Fruit fly (Drosophila melanogaster) ovary, adult (tissue): ENCODE data around the gene CG2129.

Source experiments
- CG17801 ChIP-seq: fragments of 200-800 bp; optimal IDR thresholded peaks from 2 replicates; lab custom pipeline; 2019; ENCODE audit warnings: missing biosample characterization, mild to moderate bottlenecking, missing genetic modification characterization, moderate library complexity; ENCODE audit not compliant: partially characterized antibody

Gene CG2129

DNA sequence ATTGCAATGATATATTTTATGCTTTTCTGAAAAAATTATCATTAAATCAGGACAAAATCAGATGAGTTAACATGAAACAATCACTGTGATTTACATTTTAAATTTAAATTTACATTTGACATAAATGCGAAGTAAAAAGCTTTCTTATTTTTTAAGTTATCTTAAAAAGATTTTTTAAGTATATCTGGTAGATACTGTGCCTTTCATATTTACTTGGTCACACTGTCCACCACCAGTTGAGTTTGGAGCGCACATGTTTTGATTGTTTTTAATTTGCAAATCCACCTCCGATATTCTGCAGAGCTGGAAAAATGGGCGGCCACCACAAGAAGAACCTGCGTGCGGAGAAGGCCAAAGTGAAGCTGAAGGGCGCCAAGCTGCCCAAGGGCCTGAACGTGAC, 28.8 kb upstream of the CG2129 start, which contains the start of gene CG1575:
Gene CG1575 (plus strand): TSS at position 200 of the 400 bp plus-strand sequence.
- TF ChIP-seq CG17801: no peak

DNA sequence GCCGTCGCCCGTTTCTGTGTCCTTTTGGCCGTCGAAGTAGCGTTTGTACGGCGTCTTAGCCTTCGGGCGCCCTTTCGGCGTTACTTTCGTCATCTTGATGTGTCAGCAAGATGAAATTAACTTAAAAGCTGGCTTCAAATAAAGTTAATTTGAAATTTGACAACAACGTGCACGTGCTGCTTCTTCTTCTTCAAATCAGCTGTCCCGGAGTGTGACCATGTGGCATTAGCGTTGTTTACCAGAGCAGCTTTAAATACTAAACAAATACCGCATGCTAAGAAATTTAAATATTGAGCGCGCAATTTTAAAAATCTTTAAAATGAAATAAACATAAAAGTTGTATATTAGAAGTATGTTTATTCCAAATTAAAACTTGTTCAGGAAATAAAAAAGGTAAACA, 24.7 kb upstream of the CG2129 start, which contains the start of gene CG2260:
Gene CG2260 (minus strand): TSS at position 209 of the 400 bp plus-strand sequence.
- peak; percentile 19 for TF ChIP-seq CG17801

DNA sequence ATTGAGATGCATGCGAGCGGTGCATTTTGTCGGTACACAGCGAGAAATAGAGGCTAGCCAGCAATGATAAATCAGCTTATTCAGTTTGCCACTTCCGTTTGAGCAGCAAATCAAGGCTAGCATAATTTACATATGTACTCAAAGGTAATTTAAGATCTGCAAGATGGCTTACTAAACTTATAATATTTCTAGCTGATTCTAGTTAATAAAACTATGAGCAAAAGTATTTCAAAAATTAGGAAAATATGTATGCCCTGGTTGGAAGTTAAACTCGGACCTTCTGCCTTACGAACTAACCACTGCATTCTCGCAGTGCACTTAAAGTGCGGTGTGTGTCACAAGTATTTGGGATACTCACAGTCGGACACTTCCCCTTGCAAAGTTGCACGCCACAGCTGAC, 22.8 kb upstream of the CG2129 start:
- TF ChIP-seq CG17801: no peak

DNA sequence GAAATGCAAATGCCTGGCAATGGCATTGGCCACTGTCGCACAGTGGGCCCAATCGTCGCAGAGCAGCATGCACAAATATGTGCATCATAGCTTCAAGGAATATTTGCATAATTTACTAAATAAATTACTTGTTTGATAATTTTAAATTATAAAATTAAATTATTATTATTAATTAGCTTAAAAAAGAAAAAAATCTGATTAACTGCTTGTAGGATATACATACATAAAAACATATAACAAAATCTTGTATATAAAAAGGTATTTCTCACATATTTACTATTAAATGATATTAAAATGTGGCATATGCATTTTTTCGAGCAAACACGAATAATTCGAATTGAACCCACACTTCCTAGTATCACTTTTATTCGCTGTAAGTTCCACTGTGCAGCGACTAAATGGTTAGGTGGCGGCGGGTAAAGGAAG, 20.4 kb upstream of the CG2129 start:
- no peak for TF ChIP-seq CG17801

DNA sequence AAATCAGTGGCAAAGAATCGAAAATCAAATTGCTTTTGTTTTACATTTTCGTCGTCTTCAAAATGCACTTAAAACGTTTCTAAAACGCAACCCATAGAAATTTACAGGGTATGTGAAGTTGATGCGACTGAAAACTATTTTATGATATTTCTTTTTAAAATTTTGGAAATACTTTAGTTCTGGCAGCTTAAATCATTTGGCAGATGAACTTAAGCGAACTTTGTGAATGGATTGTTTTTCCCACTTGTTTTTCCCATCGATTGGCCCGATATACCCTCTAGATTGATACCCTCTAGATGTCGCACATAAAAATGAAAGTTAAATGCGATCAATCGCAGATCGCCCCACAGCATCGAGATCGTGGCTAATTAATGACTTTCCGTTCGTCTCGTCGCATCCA, 19.5 kb upstream of the CG2129 start:
- TF ChIP-seq CG17801: no peak

DNA sequence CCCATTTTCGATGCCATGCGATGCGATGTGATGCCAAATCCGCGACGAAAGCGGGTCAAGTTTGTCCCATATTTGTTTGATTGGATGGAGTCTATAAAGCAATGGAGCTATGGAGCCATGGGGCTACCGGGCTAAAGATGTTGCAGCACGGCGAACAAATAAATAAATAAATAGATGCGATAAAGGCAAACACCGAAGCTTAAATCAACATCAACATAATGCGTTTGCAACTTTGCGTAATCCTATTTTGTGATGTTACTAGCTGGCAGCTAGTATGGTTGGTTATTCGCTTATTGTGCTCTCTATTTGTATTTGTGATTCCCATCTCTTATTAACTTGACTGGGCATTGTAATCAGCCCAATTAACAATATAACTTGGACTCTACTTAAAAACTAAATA, 17.5 kb upstream of the CG2129 start:
- TF ChIP-seq CG17801: no peak

DNA sequence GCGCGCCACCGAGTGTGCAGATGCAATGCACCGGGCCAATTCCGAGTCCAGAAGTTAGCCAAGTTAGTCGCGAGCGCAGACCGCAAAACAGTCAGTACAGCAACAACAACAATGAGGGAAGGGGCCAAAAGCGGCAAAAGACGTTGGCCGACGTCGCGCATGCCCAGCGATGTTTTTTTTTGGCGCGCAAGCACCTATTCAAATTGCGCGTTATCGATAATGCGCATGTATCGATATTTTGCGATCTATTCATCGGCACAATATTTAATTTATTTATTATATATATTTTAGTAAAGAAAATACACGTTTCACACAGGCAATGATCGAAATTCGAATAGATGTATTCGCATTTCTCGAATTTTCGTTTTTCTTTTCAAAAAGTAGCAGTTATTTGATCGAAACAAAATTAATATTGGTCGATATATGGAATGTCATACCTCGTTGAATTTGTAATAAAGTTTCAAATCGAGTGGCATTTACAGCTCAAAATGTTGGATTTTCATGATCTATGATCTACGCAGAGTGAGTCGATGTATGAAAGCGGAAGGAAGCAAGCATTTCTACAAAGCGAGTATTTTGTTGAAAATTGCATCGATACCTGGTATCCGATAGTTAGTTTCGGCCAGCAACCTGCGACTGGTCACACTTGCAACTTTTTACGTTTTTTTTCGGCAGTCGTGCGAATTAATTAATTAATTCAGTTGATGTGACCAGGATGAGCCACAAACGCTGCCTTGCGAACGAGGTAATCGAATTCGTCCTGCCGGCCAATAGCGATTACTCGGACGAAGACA, 16.2 kb upstream of the CG2129 start, which contains the start of gene CG2116:
Gene CG2116 (plus strand): TSS at position 609 of the 794 bp plus-strand sequence.
- TF ChIP-seq CG17801: peak; percentile 40

DNA sequence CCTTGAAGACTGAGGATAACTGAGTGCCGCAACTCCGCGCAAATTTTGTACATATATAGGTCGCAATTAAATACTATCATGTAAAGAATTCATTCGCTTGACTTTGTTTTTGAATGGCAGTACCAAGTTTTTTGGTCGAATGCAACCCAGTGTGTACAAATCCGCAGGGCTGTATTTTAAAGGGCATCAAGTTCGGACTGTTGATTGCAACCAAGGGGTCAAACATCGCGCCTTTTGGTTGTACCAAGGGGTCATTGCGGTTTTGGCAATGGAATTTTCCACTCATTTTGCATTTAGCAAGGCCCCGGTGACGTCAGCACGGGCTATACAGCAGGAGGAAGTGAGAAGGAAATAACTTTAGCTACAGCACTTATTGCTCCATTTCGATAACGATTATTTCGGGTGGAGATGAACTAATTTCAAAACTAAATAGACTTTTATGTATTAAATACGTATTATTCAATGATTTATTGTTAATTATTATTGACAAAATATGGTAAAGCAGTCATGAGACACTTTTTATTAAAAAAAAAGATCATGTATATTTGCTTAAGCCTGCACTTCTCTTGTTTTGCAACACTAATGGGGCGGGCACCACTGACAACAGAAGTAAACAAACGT, 13.8 kb upstream of the CG2129 start, which contains the start of gene CG10958:
Gene CG10958 (plus strand): TSS at position 593 of the 621 bp plus-strand sequence.
- peak; percentile 69 for TF ChIP-seq CG17801

DNA sequence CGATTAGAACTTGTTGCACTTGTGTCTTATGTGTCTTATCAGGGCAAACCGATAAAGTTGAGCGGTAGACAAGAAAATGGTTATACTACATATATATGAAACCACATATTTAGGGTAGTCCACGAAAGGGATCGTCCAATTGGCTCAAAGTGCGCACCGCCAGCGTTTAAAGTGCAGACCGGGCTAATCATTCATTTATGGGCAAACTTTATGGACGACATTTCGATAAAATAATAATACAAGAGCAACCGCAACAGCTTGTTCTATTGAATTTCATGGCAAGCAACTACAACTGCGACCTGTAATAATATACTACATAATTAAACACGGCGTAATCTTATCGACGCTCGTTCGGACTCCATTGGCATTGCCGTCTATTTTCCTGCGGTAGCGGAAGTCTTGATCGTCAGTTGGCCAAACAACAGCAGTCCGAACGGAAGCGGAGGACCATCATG, 10.2 kb upstream of the CG2129 start, which contains the start of the genes cyr and CG2120:
Gene cyr (minus strand): TSS at position 294 of the 455 bp plus-strand sequence.
Gene CG2120 (plus strand): TSS at position 405 of the 455 bp plus-strand sequence.
- no peak for TF ChIP-seq CG17801

DNA sequence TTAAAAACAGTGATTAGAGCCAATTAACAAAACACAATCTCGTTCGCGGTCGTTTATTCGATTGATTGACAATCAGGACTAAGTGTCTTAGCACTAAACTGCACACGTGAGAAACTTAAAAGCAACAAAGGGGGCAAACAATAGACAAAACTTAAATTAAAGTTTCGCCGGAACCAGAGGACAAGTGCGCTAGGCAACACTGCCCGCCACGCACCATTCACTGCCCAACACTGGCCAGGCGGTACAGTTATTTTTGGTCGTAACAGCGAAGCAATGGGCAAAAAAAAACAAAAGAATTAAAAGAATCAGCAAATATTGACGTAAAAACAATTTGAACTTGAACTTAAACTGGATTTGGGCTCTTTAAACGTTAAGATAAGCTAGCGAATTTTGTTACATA, 8.4 kb upstream of the CG2129 start:
- TF ChIP-seq CG17801: no peak

DNA sequence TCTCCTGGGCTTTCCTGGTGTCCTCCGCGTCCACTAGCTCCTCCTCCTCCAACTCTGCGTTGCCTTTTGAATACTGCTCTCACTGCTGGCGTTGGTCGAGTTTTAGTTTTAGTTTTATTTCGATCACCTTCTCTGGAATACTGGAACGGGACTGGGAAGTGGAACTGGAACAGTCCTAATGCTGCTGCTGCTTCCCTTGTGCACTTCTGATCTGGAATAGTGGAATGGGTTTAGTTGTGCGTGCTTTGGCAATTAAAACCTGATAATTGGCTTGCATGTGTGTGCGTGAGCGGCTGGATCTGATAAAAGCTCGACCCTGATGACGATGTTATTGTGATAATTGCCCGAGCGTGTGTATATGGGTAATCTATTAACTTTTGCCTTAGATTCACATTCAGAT, 4.9 kb upstream of the CG2129 start:
- TF ChIP-seq CG17801: no peak

DNA sequence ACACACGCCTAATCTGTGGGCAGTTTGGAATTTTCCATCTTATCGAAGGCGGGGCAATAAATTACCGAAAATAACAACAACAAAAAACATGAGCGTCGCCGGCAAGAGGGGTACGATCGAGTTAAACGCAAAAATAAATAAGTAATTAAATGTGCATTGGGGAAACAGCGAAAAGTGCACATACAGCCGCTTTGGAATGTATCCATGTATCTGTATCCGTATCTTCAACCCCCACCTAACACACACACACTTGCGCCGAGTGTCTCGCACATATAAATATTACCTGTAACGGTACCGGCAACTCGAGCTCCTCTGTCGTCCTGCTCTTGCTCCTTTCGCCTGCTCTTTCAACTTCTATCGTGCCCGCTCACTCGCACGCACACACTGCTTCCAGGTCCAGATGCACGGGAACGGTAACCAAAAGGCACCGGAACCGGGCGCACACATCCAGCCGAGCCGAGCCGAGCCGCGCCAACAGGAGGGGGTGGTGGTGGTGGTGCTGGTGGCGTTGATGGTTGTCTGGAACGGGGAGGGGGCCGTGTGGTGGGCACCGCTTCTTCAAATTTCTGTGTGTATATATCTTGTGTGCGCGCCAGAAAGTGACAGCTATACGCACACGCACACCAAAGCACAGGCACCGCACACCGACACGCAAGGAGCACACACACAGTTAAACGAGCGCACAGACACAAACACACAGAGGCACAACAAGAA, 4.1 kb upstream of the CG2129 start:
- no peak for TF ChIP-seq CG17801

DNA sequence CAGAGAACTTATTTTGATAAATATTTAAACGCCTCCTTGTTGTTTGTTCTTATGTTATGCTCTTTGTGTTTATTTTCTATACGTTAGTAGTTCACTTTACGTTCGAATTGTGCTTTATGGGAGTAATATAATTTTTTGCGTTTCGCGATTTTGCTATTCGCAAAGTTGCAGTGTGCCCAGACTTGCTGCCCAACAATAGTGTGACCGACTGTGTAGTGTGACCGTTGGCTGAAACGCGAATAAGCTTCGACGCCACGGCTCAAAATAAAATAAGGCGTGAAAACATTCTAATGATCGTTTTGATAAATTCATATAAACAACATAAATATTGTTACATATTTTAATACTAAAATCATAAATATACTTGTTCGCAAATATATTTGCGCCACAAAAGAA, 3.6 kb upstream of the CG2129 start, which contains the start of gene Smox:
Gene Smox (minus strand): TSS at position 213 of the 396 bp plus-strand sequence.
- no peak for TF ChIP-seq CG17801

DNA sequence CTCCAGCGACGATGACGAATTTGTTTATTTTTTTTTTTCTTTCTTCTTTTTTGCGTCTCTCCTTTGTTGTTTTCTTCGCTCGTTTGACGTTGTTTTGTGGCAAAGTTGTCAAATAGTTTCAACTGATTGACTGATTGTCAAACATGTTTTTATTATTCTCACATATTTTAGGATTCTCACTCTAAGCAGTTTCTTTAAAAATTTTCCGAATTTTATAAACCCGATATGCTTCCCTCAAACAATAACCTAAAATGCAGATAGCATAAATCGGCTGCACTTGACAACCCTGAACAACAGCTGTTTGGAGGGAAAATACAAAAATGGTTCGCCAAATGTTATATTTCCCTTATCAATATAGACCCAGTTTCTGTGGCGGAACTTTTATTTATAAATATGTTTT, 2.1 kb upstream of the CG2129 start, which contains the start of gene CG17982:
Gene CG17982 (minus strand): TSS at position 299 of the 400 bp plus-strand sequence.
- peak; percentile 97 for TF ChIP-seq CG17801

DNA sequence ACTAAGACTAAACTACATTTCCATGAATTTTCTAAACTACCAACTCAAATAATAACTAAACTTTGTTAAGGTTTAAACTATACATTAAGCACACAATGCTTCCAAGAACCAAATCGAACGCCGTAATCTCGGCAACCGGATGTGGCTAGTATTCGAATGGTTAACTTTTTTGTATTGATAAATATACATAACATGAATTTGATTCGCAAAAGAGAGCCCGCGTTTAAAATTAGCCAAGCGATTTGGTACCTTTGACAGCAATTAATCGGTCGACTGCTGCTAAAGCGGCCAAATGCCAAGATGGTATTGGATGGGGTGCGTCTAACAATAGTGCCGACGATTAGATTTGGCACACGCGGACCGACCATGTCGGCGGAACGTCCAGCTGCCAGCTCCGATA, 2.0 kb downstream of the CG2129 start, which contains the start of gene CG15336:
Gene CG15336 (plus strand): TSS at position 301 of the 400 bp plus-strand sequence.
- no peak for TF ChIP-seq CG17801

DNA sequence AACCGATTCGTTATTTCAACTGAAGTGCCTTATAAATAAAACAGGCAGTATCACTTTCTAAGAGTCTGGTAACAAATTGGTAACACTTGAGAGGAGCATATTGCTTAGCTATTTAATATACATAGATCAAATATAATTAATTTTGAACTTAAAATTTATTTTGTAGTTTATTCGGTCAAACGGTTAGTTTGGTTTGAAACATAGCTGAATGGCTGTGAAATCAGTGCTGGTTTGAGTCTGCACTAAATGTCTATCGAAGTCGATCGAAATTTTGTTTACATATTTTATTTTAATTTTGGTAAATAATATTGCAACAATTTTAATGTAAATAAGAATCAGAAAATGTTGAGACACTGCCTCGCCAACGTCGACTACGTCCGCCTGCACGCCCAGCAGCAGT, 2.9 kb downstream of the CG2129 start, which contains the start of gene CG10959:
Gene CG10959 (plus strand): TSS at position 228 of the 400 bp plus-strand sequence.
- no peak for TF ChIP-seq CG17801
